Worm (Caenorhabditis elegans) whole organism, late embryonic: ENCODE data around the gene F44E5.1.

Experiments used
- C08G9.2 ChIP-seq: sonication (generic microtip); optimal IDR thresholded peaks from 2 replicates; lab custom pipeline; 2016; ENCODE audit warnings: mild to moderate bottlenecking, missing genetic modification characterization, moderate library complexity, missing compliant biosample characterization
- C38D4.7 ChIP-seq: fragments of 200-800 bp; sonication (Bioruptor generic); optimal IDR thresholded peaks from 2 replicates; lab custom pipeline; 2018; ENCODE audit warnings: mild to moderate bottlenecking, missing genetic modification characterization, moderate library complexity, missing compliant biosample characterization
- F13H6.1 ChIP-seq: sonication (generic microtip); optimal IDR thresholded peaks from 2 replicates; lab custom pipeline; 2016; ENCODE audit warnings: missing genetic modification characterization, missing compliant biosample characterization
- K02D7.2 ChIP-seq: sonication (generic microtip); optimal IDR thresholded peaks from 2 replicates; lab custom pipeline; 2017; ENCODE audit warnings: mild to moderate bottlenecking, missing genetic modification characterization, missing compliant biosample characterization
- K09A11.1 ChIP-seq: sonication (generic microtip); optimal IDR thresholded peaks from 2 replicates; lab custom pipeline; 2017; ENCODE audit warnings: antibody characterized with exemption, mild to moderate bottlenecking, missing genetic modification characterization, missing compliant biosample characterization; ENCODE audit not compliant: insufficient read depth
- T23F11.4 ChIP-seq: fragments of 200-800 bp; sonication (Bioruptor generic); optimal IDR thresholded peaks from 2 replicates; lab custom pipeline; 2018; ENCODE audit warnings: mild to moderate bottlenecking, missing genetic modification characterization, missing compliant biosample characterization
- Y22D7AL.16 ChIP-seq: sonication (generic microtip); optimal IDR thresholded peaks from 2 replicates; lab custom pipeline; 2016; ENCODE audit warnings: missing genetic modification characterization, missing compliant biosample characterization
- ama-1 ChIP-seq: fragments of 150-350 bp; optimal IDR thresholded peaks from 2 replicates; lab custom pipeline; 2014
- ceh-14 ChIP-seq: sonication (generic microtip); optimal IDR thresholded peaks from 2 replicates; lab custom pipeline; 2016; ENCODE audit warnings: missing genotype, missing genetic modification characterization, missing compliant biosample characterization
- ceh-24 ChIP-seq: sonication (generic microtip); optimal IDR thresholded peaks from 2 replicates; lab custom pipeline; 2016; ENCODE audit warnings: mild to moderate bottlenecking, missing genetic modification characterization, missing compliant biosample characterization
- ceh-31 ChIP-seq: sonication (generic microtip); optimal IDR thresholded peaks from 2 replicates; lab custom pipeline; 2016; ENCODE audit warnings: missing genetic modification characterization, missing compliant biosample characterization
- ceh-45 ChIP-seq: fragments of 200-800 bp; sonication (Bioruptor generic); IDR thresholded peaks from 2 replicates; pipeline ENCODE4 v1.3.6; 2022; ENCODE audit warnings: missing genetic modification reagents, missing genetic modification characterization, missing compliant biosample characterization
- ceh-48 ChIP-seq: sonication (generic microtip); optimal IDR thresholded peaks from 2 replicates; lab custom pipeline; 2016; ENCODE audit warnings: missing genetic modification characterization, inconsistent platforms, missing compliant biosample characterization
- ceh-6 ChIP-seq: fragments of 200-800 bp; sonication (Bioruptor generic); optimal IDR thresholded peaks from 2 replicates; lab custom pipeline; 2018; ENCODE audit warnings: mild to moderate bottlenecking, missing genetic modification characterization, missing compliant biosample characterization
- ceh-9 ChIP-seq: sonication (generic microtip); optimal IDR thresholded peaks from 2 replicates; lab custom pipeline; 2016; ENCODE audit warnings: mild to moderate bottlenecking, missing genetic modification characterization, inconsistent platforms, missing compliant biosample characterization
- che-1 ChIP-seq: sonication (generic microtip); optimal IDR thresholded peaks from 2 replicates; lab custom pipeline; 2016; ENCODE audit warnings: mild to moderate bottlenecking, missing genetic modification characterization, missing compliant biosample characterization
- dmd-4 ChIP-seq: sonication (generic microtip); optimal IDR thresholded peaks from 2 replicates; lab custom pipeline; 2016; ENCODE audit warnings: borderline replicate concordance, missing genetic modification characterization, missing compliant biosample characterization
- elt-4 ChIP-seq: sonication (generic microtip); optimal IDR thresholded peaks from 2 replicates; lab custom pipeline; 2016; ENCODE audit warnings: missing genetic modification characterization, missing compliant biosample characterization
- eyg-1 ChIP-seq: sonication (generic microtip); optimal IDR thresholded peaks from 2 replicates; lab custom pipeline; 2016; ENCODE audit warnings: missing genotype, missing genetic modification characterization, missing compliant biosample characterization
- fax-1 ChIP-seq: sonication (generic microtip); optimal IDR thresholded peaks from 2 replicates; lab custom pipeline; 2016; ENCODE audit warnings: missing genotype, missing genetic modification characterization, missing compliant biosample characterization
- fkh-6 ChIP-seq: sonication (generic microtip); optimal IDR thresholded peaks from 2 replicates; lab custom pipeline; 2016; ENCODE audit warnings: missing genetic modification characterization, missing compliant biosample characterization
- gmeb-2 ChIP-seq: sonication (generic microtip); optimal IDR thresholded peaks from 2 replicates; lab custom pipeline; 2016; ENCODE audit warnings: missing genetic modification characterization, inconsistent platforms, missing compliant biosample characterization
- hlh-13 ChIP-seq: fragments of 200-800 bp; sonication (Bioruptor generic); optimal IDR thresholded peaks from 2 replicates; lab custom pipeline; 2018; ENCODE audit warnings: mild to moderate bottlenecking, missing genetic modification characterization, missing compliant biosample characterization
- hlh-15 ChIP-seq: sonication (generic microtip); optimal IDR thresholded peaks from 2 replicates; lab custom pipeline; 2016; ENCODE audit warnings: missing genetic modification characterization, missing compliant biosample characterization
- hlh-6 ChIP-seq: sonication (generic microtip); optimal IDR thresholded peaks from 2 replicates; lab custom pipeline; 2016; ENCODE audit warnings: missing genotype, missing genetic modification characterization, missing compliant biosample characterization
- hlh-8 ChIP-seq: sonication (generic microtip); optimal IDR thresholded peaks from 2 replicates; lab custom pipeline; 2016; ENCODE audit warnings: missing genotype, missing genetic modification characterization, missing compliant biosample characterization
- lin-11 ChIP-seq: fragments of 200-800 bp; sonication (Bioruptor generic); optimal IDR thresholded peaks from 2 replicates; lab custom pipeline; 2018; ENCODE audit warnings: mild to moderate bottlenecking, missing genetic modification characterization, missing compliant biosample characterization
- nfya-1 ChIP-seq: sonication (generic microtip); optimal IDR thresholded peaks from 2 replicates; lab custom pipeline; 2017; ENCODE audit warnings: missing genetic modification characterization, mild to moderate bottlenecking, missing compliant biosample characterization, antibody characterized with exemption, moderate library complexity
- nhr-232 ChIP-seq: sonication (generic microtip); optimal IDR thresholded peaks from 2 replicates; lab custom pipeline; 2016; ENCODE audit warnings: missing genetic modification characterization, missing compliant biosample characterization
- odd-2 ChIP-seq: sonication (generic microtip); optimal IDR thresholded peaks from 2 replicates; lab custom pipeline; 2017; ENCODE audit warnings: antibody characterized with exemption, mild to moderate bottlenecking, missing genetic modification characterization, missing compliant biosample characterization
- pax-1 ChIP-seq: fragments of 150-350 bp; optimal IDR thresholded peaks from 2 replicates; lab custom pipeline; 2014; ENCODE audit warnings: missing biosample characterization, missing genetic modification characterization
- pha-2 ChIP-seq: sonication (generic microtip); optimal IDR thresholded peaks from 2 replicates; lab custom pipeline; 2017; ENCODE audit warnings: mild to moderate bottlenecking, missing genetic modification characterization, missing compliant biosample characterization
- pha-4 ChIP-seq: fragments of 150-350 bp; optimal IDR thresholded peaks from 2 replicates; lab custom pipeline; 2018; ENCODE audit warnings: missing biosample characterization, missing genetic modification reagents, missing genetic modification characterization
- pros-1 ChIP-seq: fragments of 150-350 bp; optimal IDR thresholded peaks from 2 replicates; lab custom pipeline; 2014; ENCODE audit warnings: missing biosample characterization, missing genetic modification reagents, missing genetic modification characterization
- ref-2 ChIP-seq: sonication (generic microtip); optimal IDR thresholded peaks from 2 replicates; lab custom pipeline; 2016; ENCODE audit warnings: missing genetic modification characterization, missing compliant biosample characterization
- rnt-1 ChIP-seq: sonication (generic microtip); optimal IDR thresholded peaks from 2 replicates; lab custom pipeline; 2016; ENCODE audit warnings: missing genetic modification characterization, missing compliant biosample characterization
- sdc-2 ChIP-seq: sonication (generic microtip); optimal IDR thresholded peaks from 2 replicates; lab custom pipeline; 2016; ENCODE audit warnings: missing genotype, missing genetic modification characterization, missing compliant biosample characterization
- sox-2 ChIP-seq: fragments of 200-800 bp; sonication (Bioruptor generic); IDR thresholded peaks from 2 replicates; pipeline ENCODE4 v1.3.6; 2022; ENCODE audit warnings: missing genetic modification reagents, missing genetic modification characterization, missing compliant biosample characterization
- sox-4 ChIP-seq: sonication (generic microtip); optimal IDR thresholded peaks from 2 replicates; lab custom pipeline; 2017; ENCODE audit warnings: mild to moderate bottlenecking, missing genetic modification characterization, inconsistent platforms, missing compliant biosample characterization
- tbx-2 ChIP-seq: sonication (generic microtip); optimal IDR thresholded peaks from 2 replicates; lab custom pipeline; 2016; ENCODE audit warnings: missing genetic modification characterization, missing compliant biosample characterization
- tbx-7 ChIP-seq: sonication (generic microtip); optimal IDR thresholded peaks from 2 replicates; lab custom pipeline; 2016; ENCODE audit warnings: missing genotype, missing genetic modification characterization, missing compliant biosample characterization
- unc-42 ChIP-seq: sonication (generic microtip); optimal IDR thresholded peaks from 2 replicates; lab custom pipeline; 2016; ENCODE audit warnings: missing genotype, missing genetic modification characterization, missing compliant biosample characterization
- unc-86 ChIP-seq: sonication (generic microtip); optimal IDR thresholded peaks from 2 replicates; lab custom pipeline; 2016; ENCODE audit warnings: missing genetic modification characterization, missing compliant biosample characterization

Gene F44E5.1

DNA sequence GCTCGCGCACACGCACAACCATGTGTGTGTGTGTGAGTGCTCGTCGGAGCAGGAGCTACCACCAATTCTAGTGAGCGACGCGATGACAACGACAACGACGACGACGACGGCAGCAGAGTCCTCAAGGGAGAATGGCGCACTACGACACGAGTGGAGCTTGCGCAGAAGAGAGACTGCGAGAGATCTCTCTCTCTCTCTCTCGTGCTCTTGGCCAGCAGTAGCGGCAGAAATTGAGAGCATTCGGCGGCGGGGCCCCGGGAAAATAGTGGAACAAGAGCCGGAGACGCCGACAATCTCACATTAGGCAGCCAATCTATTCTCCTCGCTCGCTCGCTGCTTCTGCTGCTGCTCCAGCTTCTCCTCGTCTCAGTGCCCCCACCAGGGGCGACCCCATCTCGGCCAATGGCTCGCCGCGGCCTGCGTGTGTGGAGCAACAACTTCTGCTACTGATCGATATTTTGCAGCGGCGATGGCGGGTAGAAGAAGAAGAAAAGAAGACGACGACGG lies 27.5 kb downstream of the F44E5.1 start (continued):
- TF ChIP-seq C08G9.2 (tag; lab: Kevin White, UChicago) = peak; percentile 66
- peak; percentile 80 for TF ChIP-seq tbx-2 (tag; lab: Kevin White, UChicago)
- TF ChIP-seq lin-11 = no peak
- no peak for TF ChIP-seq sox-2 (GFP tag; lab: Robert Waterston, UW)
- no peak for TF ChIP-seq ceh-9 (tag; lab: Kevin White, UChicago)
- TF ChIP-seq hlh-15 (tag; lab: Kevin White, UChicago) = no peak
- no peak for TF ChIP-seq ceh-45 (GFP tag; lab: Robert Waterston, UW)
- no peak for TF ChIP-seq K09A11.1 (tag; lab: Kevin White, UChicago)
- no peak for TF ChIP-seq pha-4 (tag; lab: Kevin White, UChicago)
- no peak for TF ChIP-seq elt-4
- TF ChIP-seq K02D7.2 (tag; lab: Kevin White, UChicago) = no peak
- peak; percentile 44 for TF ChIP-seq rnt-1 (tag; lab: Kevin White, UChicago)
- peak; percentile 5 for TF ChIP-seq hlh-8 (tag; lab: Kevin White, UChicago)
- peak; percentile 15 for TF ChIP-seq F13H6.1 (tag; lab: Kevin White, UChicago)
- no peak for TF ChIP-seq Y22D7AL.16 (tag; lab: Kevin White, UChicago)
- TF ChIP-seq nfya-1 (tag; lab: Kevin White, UChicago) = peak; percentile 94
- peak; percentile 26 for TF ChIP-seq gmeb-2 (tag; lab: Kevin White, UChicago)
- peak; percentile 93 for TF ChIP-seq ceh-48 (tag; lab: Kevin White, UChicago)
- no peak for TF ChIP-seq ceh-6 (GFP tag; lab: Kevin White, UChicago)
- no peak for TF ChIP-seq T23F11.4 (GFP tag; lab: Kevin White, UChicago)
- peak; percentile 49 for TF ChIP-seq fkh-6
- peak; percentile 83 for TF ChIP-seq unc-42
- no peak for TF ChIP-seq ceh-24 (tag; lab: Kevin White, UChicago)
- TF ChIP-seq ama-1 (lab: Kevin White, UChicago) = peak; percentile 26
- TF ChIP-seq tbx-7 = no peak
- peak; percentile 2 for TF ChIP-seq pros-1
- TF ChIP-seq hlh-6 (tag; lab: Kevin White, UChicago) = peak; percentile 68
- no peak for TF ChIP-seq odd-2 (tag; lab: Kevin White, UChicago)
- no peak for TF ChIP-seq eyg-1
- no peak for TF ChIP-seq sox-4 (tag; lab: Kevin White, UChicago)
- peak; percentile 43 for TF ChIP-seq C38D4.7 (GFP tag; lab: Kevin White, UChicago)
- no peak for TF ChIP-seq nhr-232 (tag; lab: Kevin White, UChicago)
- no peak for TF ChIP-seq hlh-13 (GFP tag; lab: Kevin White, UChicago)
- TF ChIP-seq ref-2 (tag; lab: Kevin White, UChicago) = peak; percentile 38
- TF ChIP-seq fax-1 (tag; lab: Kevin White, UChicago) = peak; percentile 18
- TF ChIP-seq unc-86 (tag; lab: Kevin White, UChicago) = peak; percentile 60
- TF ChIP-seq ceh-14 = peak; percentile 87
- peak; percentile 89 for TF ChIP-seq ceh-31

DNA sequence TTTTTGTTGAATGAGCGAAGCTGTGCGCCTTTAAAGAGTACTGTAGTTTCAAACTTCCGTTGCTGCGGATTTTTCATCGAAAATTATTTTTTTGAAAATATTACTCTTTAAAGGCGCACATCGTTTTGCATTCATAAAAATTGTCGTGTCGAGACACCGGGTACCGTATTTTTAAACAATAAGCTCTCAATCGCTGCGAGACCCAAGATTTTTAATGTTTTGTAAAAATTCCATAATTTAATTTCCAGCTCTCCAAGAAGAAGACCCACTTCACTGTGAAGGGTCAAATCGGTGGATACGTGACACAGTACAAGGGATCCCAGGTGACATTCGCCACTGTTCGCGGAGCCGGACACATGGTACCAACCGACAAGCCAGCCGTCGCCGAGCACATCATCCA lies 32.0 kb downstream of the F44E5.1 start:
- TF ChIP-seq hlh-8 (tag; lab: Kevin White, UChicago) (no peak), pha-2 (tag; lab: Kevin White, UChicago) (no peak), che-1 (tag; lab: Kevin White, UChicago) (no peak), K09A11.1 (tag; lab: Kevin White, UChicago) (no peak), ceh-14 (no peak), pax-1 (tag; lab: Kevin White, UChicago) (no peak), eyg-1 (no peak), sdc-2 (tag; lab: Kevin White, UChicago) (no peak), dmd-4 (tag; lab: Kevin White, UChicago) (no peak), T23F11.4 (GFP tag; lab: Kevin White, UChicago) (no peak)
